Worm (Caenorhabditis elegans): ENCODE results near the gene C06A1.3.

ce11 chrII:10571967-10572366 is at the start of gene C06A1.3:
- no peak for TF ChIP-seq W03F9.2 (tag; optimal IDR thresholded peaks at IDR 0.05)
- no peak for TF ChIP-seq dao-5 (tag; optimal IDR thresholded peaks at IDR 0.05)
